Worm (Caenorhabditis elegans) whole organism, L2 larva: ENCODE data around the gene mlp-1.

ENCODE experiments used
- F13H6.1 ChIP-seq: sonication (generic microtip); optimal IDR thresholded peaks from 2 replicates; lab custom pipeline; 2016; ENCODE audit warnings: missing genetic modification characterization, missing compliant biosample characterization
- R02D3.7 ChIP-seq: fragments of 150-350 bp; optimal IDR thresholded peaks from 2 replicates; lab custom pipeline; 2014; ENCODE audit warnings: missing biosample characterization, missing genetic modification characterization
- ceh-16 ChIP-seq: fragments of 150-350 bp; optimal IDR thresholded peaks from 2 replicates; lab custom pipeline; 2014; ENCODE audit warnings: missing biosample characterization, missing genetic modification characterization
- elt-1 ChIP-seq: fragments of 150-350 bp; optimal IDR thresholded peaks from 2 replicates; lab custom pipeline; 2014; ENCODE audit warnings: missing biosample characterization, missing genetic modification characterization
- lin-13 ChIP-seq: fragments of 150-350 bp; optimal IDR thresholded peaks from 2 replicates; lab custom pipeline; 2014; ENCODE audit warnings: missing biosample characterization, missing genetic modification reagents, missing genetic modification characterization
- lin-39 ChIP-seq: fragments of 150-350 bp; optimal IDR thresholded peaks from 2 replicates; lab custom pipeline; 2014; ENCODE audit warnings: missing biosample characterization, missing genetic modification reagents, missing genetic modification characterization
- nhr-10 ChIP-seq: sonication (generic microtip); optimal IDR thresholded peaks from 2 replicates; lab custom pipeline; 2017; ENCODE audit warnings: missing biosample characterization, missing genetic modification characterization
- nhr-11 ChIP-seq: fragments of 150-350 bp; optimal IDR thresholded peaks from 2 replicates; lab custom pipeline; 2014; ENCODE audit warnings: missing biosample characterization, missing genetic modification characterization
- sem-4 ChIP-seq: fragments of 150-350 bp; optimal IDR thresholded peaks from 2 replicates; lab custom pipeline; 2014; ENCODE audit warnings: missing biosample characterization, missing genetic modification reagents, missing genetic modification characterization
- snpc-4 ChIP-seq: fragments of 150-350 bp; optimal IDR thresholded peaks from 2 replicates; lab custom pipeline; 2014; ENCODE audit warnings: missing biosample characterization, missing genetic modification characterization
- unc-39 ChIP-seq: fragments of 150-350 bp; optimal IDR thresholded peaks from 2 replicates; lab custom pipeline; 2014; ENCODE audit warnings: missing biosample characterization, missing genetic modification characterization
- unc-62 ChIP-seq: fragments of 150-350 bp; optimal IDR thresholded peaks from 2 replicates; lab custom pipeline; 2014; ENCODE audit warnings: missing biosample characterization, missing genetic modification reagents, missing genetic modification characterization
- zag-1 ChIP-seq: fragments of 150-350 bp; optimal IDR thresholded peaks from 2 replicates; lab custom pipeline; 2014; ENCODE audit warnings: missing biosample characterization, missing genetic modification characterization

- no peak for TF ChIP-seq zag-1 (tag; lab: Kevin White, UChicago)
- TF ChIP-seq lin-39 (tag; lab: Kevin White, UChicago) = no peak
- TF ChIP-seq F13H6.1 (tag; lab: Kevin White, UChicago) = no peak
- TF ChIP-seq unc-39 = no peak
- TF ChIP-seq nhr-11 (tag; lab: Kevin White, UChicago) = no peak
- no peak for TF ChIP-seq snpc-4 (tag; lab: Kevin White, UChicago)
- no peak for TF ChIP-seq ceh-16 (tag; lab: Kevin White, UChicago)
- TF ChIP-seq lin-13 = no peak
- TF ChIP-seq elt-1 (tag; lab: Kevin White, UChicago) = no peak
- TF ChIP-seq R02D3.7 (tag; lab: Kevin White, UChicago) = no peak
- TF ChIP-seq unc-62 (GFP tag; lab: Kevin White, UChicago) = no peak
- TF ChIP-seq sem-4 (tag; lab: Kevin White, UChicago) = no peak
- TF ChIP-seq nhr-10 (tag; lab: Kevin White, UChicago) = no peak
Observed at ce11 chrIII:6002024-6002423, 27.2 kb upstream of the mlp-1 start.
